Worm (Caenorhabditis elegans) whole organism, dauer: ENCODE results near the gene T22D1.3.

Experiments used
- unc-62 ChIP-seq: sonication (generic microtip); optimal IDR thresholded peaks from 2 replicates; lab custom pipeline; 2017; ENCODE audit warnings: missing biosample characterization, missing genetic modification reagents, missing genetic modification characterization

The T22D1.3 gene

ce11 chrIV:6909863-6910733 lies 3.2 kb upstream of the T22D1.3 start, which contains the start of the genes rpn-1 and ribo-1:
rpn-1 (minus strand) TSS chrIV:6909913.
ribo-1 (plus strand) TSS chrIV:6910683.
- no peak for TF ChIP-seq unc-62 (GFP tag; lab: Kevin White, UChicago)

ce11 chrIV:6916831-6917230 lies 3.5 kb downstream of the T22D1.3 start:
- no peak for TF ChIP-seq unc-62 (GFP tag; lab: Kevin White, UChicago)

- no peak for TF ChIP-seq unc-62 (GFP tag; lab: Kevin White, UChicago)
These were observed 6.0 kb downstream of the T22D1.3 start, which contains the start of gene ruvb-2 for ce11 chrIV:6919318-6919717. ruvb-2 (minus strand) TSS chrIV:6919406.

- TF ChIP-seq unc-62 (GFP tag; lab: Kevin White, UChicago), result no peak
These were observed 6.7 kb downstream of the T22D1.3 start, which contains the start of gene T22D1.18 for ce11 chrIV:6920063-6920462. T22D1.18 (minus strand) TSS chrIV:6920163.

ce11 chrIV:6923070-6923469 lies 9.7 kb downstream of the T22D1.3 start, which contains the start of gene T22D1.1:
T22D1.1 (plus strand) TSS chrIV:6923370.
- TF ChIP-seq unc-62 (GFP tag; lab: Kevin White, UChicago), result no peak

ce11 chrIV:6925520-6925919 lies 12.2 kb downstream of the T22D1.3 start:
- no peak for TF ChIP-seq unc-62 (GFP tag; lab: Kevin White, UChicago)

ce11 chrIV:6928417-6928816 lies 15.1 kb downstream of the T22D1.3 start, which contains the start of gene cest-6:
cest-6 (minus strand) TSS chrIV:6928517.
- TF ChIP-seq unc-62 (GFP tag; lab: Kevin White, UChicago), result no peak

ce11 chrIV:6937548-6937947 lies 24.2 kb downstream of the T22D1.3 start, which contains the start of gene npr-12:
npr-12 (minus strand) TSS chrIV:6937648.
- no peak for TF ChIP-seq unc-62 (GFP tag; lab: Kevin White, UChicago)

ce11 chrIV:6941101-6941500 lies 27.8 kb downstream of the T22D1.3 start:
- TF ChIP-seq unc-62 (GFP tag; lab: Kevin White, UChicago), result no peak

- TF ChIP-seq unc-62 (GFP tag; lab: Kevin White, UChicago), result no peak
These were observed 33.5 kb downstream of the T22D1.3 start for ce11 chrIV:6946832-6947231.

- TF ChIP-seq unc-62 (GFP tag; lab: Kevin White, UChicago), result no peak
These were observed 37.9 kb downstream of the T22D1.3 start for ce11 chrIV:6951259-6951658.

ce11 chrIV:6954682-6955081 lies 41.3 kb downstream of the T22D1.3 start:
- no peak for TF ChIP-seq unc-62 (GFP tag; lab: Kevin White, UChicago)

ce11 chrIV:6956668-6957067 lies 43.3 kb downstream of the T22D1.3 start:
- no peak for TF ChIP-seq unc-62 (GFP tag; lab: Kevin White, UChicago)

ce11 chrIV:6957341-6957740 lies 44.0 kb downstream of the T22D1.3 start, which contains the start of gene jnk-1:
jnk-1 (plus strand) TSS chrIV:6957641.
- no peak for TF ChIP-seq unc-62 (GFP tag; lab: Kevin White, UChicago)

- TF ChIP-seq unc-62 (GFP tag; lab: Kevin White, UChicago), result no peak
These were observed 45.4 kb downstream of the T22D1.3 start for ce11 chrIV:6958696-6959095.

ce11 chrIV:6959483-6959882 lies 46.1 kb downstream of the T22D1.3 start:
- TF ChIP-seq unc-62 (GFP tag; lab: Kevin White, UChicago), result no peak
